Fruit fly (Drosophila melanogaster): Measurements from ENCODE around the gene Ilp6.

dm6 chrX:2329312-2329711 is 5.1 kb downstream of the Ilp6 start:
- no peak for TF ChIP-seq toe (GFP tag; optimal IDR thresholded peaks at IDR 0.05)
- TF ChIP-seq CG12768 (GFP tag; optimal IDR thresholded peaks at IDR 0.05) = no peak
- TF ChIP-seq pad (GFP tag; optimal IDR thresholded peaks at IDR 0.05) = no peak
- no peak for TF ChIP-seq CG5204 (GFP tag; optimal IDR thresholded peaks at IDR 0.05)
- TF ChIP-seq Clk (GFP tag; optimal IDR thresholded peaks at IDR 0.05) = no peak
- TF ChIP-seq Mnt (GFP tag; optimal IDR thresholded peaks at IDR 0.05) = no peak
- no peak for TF ChIP-seq kay (GFP tag; ENCODE audit: borderline replicate concordance)
- no peak for TF ChIP-seq CG11617 (GFP tag; optimal IDR thresholded peaks at IDR 0.05)
- no peak for TF ChIP-seq CG1620 (GFP tag; optimal IDR thresholded peaks at IDR 0.05)
- no peak for TF ChIP-seq cic (GFP tag; optimal IDR thresholded peaks at IDR 0.05)
- TF ChIP-seq CG33017 (tag; optimal IDR thresholded peaks at IDR 0.05) = no peak
- no peak for TF ChIP-seq bab1 (GFP tag; optimal IDR thresholded peaks at IDR 0.05)
- no peak for TF ChIP-seq ovo (GFP tag; optimal IDR thresholded peaks at IDR 0.05)
- no peak for TF ChIP-seq cnc (optimal IDR thresholded peaks at IDR 0.05)
